In the genomic region with DNA sequence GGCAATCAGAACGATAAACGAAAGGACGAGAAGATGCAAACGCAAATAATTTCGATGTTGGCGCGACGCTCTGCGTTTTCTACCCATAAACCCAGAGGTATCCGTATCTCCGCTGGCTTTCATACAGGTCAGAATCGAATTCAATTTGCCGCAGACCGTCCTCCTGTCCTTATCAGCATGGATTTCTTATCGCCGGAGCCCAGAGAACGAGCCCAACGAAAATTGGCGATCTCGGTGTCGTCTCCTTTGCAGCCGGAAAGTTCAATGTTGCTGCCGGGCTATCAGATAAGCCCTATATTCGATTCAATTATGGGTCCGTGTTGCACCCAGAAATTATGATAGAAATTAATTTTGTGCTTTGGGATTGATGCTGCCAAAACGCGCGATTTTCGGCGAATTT, we compare ENCODE assay signal across 2 fruit fly cellular contexts.
TF ChIP-seq lines count a peak whose summit lies in the region.

No protein-coding gene starts in this region.

- no peak for TF ChIP-seq CTCF in whole organism, embryonic (GFP tag; optimal IDR thresholded peaks at IDR 0.05; lab: Kevin White, UChicago)

TF ChIP-seq in whole organism, embryonic, 481 proteins besides CTCF, POLR2A, EP300 and RAD21:
- TF ChIP-seq Lhr (GFP tag; optimal IDR thresholded peaks at IDR 0.05; lab: Kevin White, UChicago): no peak
- 0 out of 3 replicates have a peak, but pooled peaks have one; percentile 13 for TF ChIP-seq ase (GFP tag; IDR thresholded peaks at IDR 0.05; lab: Robert Waterston, UW)
- peak; percentile 65 for TF ChIP-seq CG15479 (GFP tag; optimal IDR thresholded peaks at IDR 0.05; lab: Kevin White, UChicago)
TF ChIP-seq in whole organism, embryonic: peak in this region for 2.

TF ChIP-seq in whole organism, prepupa, 60 proteins besides CTCF, POLR2A, EP300 and RAD21:
- TF ChIP-seq CG6163 (GFP tag; IDR thresholded peaks at IDR 0.05; lab: Robert Waterston, UW) (no peak), CG11762 (GFP tag; optimal IDR thresholded peaks at IDR 0.05; lab: Kevin White, UChicago; ENCODE audit: insufficient read depth) (no peak), svp (GFP tag; lab: Kevin White, UChicago) (peak; percentile 96), fkh (GFP tag; optimal IDR thresholded peaks at IDR 0.05; lab: Kevin White, UChicago) (no peak)
